Worm (Caenorhabditis elegans): ENCODE results near the gene lido-15.

ce11 chrII:3803219-3803618 lies 8.9 kb upstream of the lido-15 start, which contains the start of gene ins-32:
- no peak for TF ChIP-seq dao-5 (tag; optimal IDR thresholded peaks at IDR 0.05)
- TF ChIP-seq him-1 (tag; optimal IDR thresholded peaks at IDR 0.05): no peak
- TF ChIP-seq W03F9.2 (tag; optimal IDR thresholded peaks at IDR 0.05): no peak

Measured in whole organism, L4/young adult.